Fruit fly (Drosophila melanogaster) S2 (cell line): ENCODE measurements around the gene CG6785.

Source experiments
- CG8478 ChIP-seq: fragments of >200 bp; optimal IDR thresholded peaks from 2 replicates; lab custom pipeline; 2018
- CTCF ChIP-seq, 2 experiments: fragments of >200 bp; optimal IDR thresholded peaks; 2 replicates each; lab custom pipeline; 2018

- TF ChIP-seq CG8478 (no peak), CTCF (optimal IDR thresholded peaks at IDR 0.05; lab: Kevin White, UChicago) (no peak)
Observed at dm6 chr2L:12053365-12053764, 8.4 kb upstream of the CG6785 start.
